Worm (Caenorhabditis elegans): ENCODE data around the gene glb-10.

DNA sequence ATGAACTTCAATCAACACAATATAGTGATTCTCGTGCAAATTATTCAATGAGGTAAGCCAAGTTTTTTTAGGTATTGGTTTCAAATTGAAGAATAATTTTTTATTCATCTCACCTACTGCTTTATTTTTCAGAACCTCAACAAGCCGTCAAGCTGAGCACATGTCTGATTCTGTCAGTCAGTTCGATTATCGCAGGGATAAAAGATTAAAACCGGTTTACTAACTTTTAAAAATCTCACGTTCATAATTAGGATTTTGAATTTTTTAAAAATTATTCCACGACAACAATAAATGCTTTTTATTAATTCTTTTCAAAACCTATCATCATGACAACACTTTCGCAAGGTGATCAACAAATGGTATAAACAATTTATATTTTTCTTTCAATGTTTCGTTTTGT lies 46.9 kb downstream of the glb-10 start, which contains the start of gene F13H8.12:
- TF ChIP-seq mdl-1 (tag; optimal IDR thresholded peaks at IDR 0.05) = no peak
- TF ChIP-seq ceh-63 (GFP tag; optimal IDR thresholded peaks at IDR 0.05) = no peak
